Fruit fly (Drosophila melanogaster): ENCODE results near the gene eEF1gamma.

The eEF1gamma gene

dm6 chr3R:29207012-29207656, 12.8 kb upstream of the eEF1gamma start (continued):
- TF ChIP-seq CG18599 (GFP tag; optimal IDR thresholded peaks at IDR 0.05) (peak; percentile 62), CG11085 (GFP tag; IDR thresholded peaks at IDR 0.05) (peak; percentile 63), CG10147 (GFP tag; optimal IDR thresholded peaks at IDR 0.05) (peak; percentile 32), CG15696 (tag; optimal IDR thresholded peaks at IDR 0.05) (peak; percentile 37), CG10462 (GFP tag; optimal IDR thresholded peaks at IDR 0.05) (no peak), Abd-B (GFP tag; optimal IDR thresholded peaks at IDR 0.05) (peak; percentile 75), fd3F (GFP tag; optimal IDR thresholded peaks at IDR 0.05) (peak; percentile 80), crol (GFP tag; IDR thresholded peaks at IDR 0.05) (peak; percentile 44), CG13624 (GFP tag; optimal IDR thresholded peaks at IDR 0.05) (no peak), lbe (GFP tag; optimal IDR thresholded peaks at IDR 0.05) (peak; percentile 75), CG10274 (GFP tag; optimal IDR thresholded peaks at IDR 0.05) (peak; percentile 23), CG1647 (GFP tag; optimal IDR thresholded peaks at IDR 0.05) (no peak), Mrtf (GFP tag; IDR thresholded peaks at IDR 0.05) (peak; percentile 78), Atf-2 (GFP tag; optimal IDR thresholded peaks at IDR 0.05) (no peak), slbo (GFP tag; IDR thresholded peaks at IDR 0.05) (peak; percentile 80), CG6765 (GFP tag; optimal IDR thresholded peaks at IDR 0.05) (no peak), CG10209 (GFP tag; optimal IDR thresholded peaks at IDR 0.05) (peak; percentile 44), CG10654 (GFP tag; optimal IDR thresholded peaks at IDR 0.05) (peak; percentile 32), CG12155 (GFP tag; optimal IDR thresholded peaks at IDR 0.05) (peak; percentile 20), Nf-YA (GFP tag; IDR thresholded peaks at IDR 0.05) (0 out of 2 replicates have a peak, but pooled peaks have one; percentile 12), maf-S (GFP tag; optimal IDR thresholded peaks at IDR 0.05) (no peak), grau (tag; optimal IDR thresholded peaks at IDR 0.05) (peak; percentile 91), inv (GFP tag; IDR thresholded peaks at IDR 0.05; ENCODE audit: partially characterized antibody) (no peak), CG7271 (tag; optimal IDR thresholded peaks at IDR 0.05) (no peak), CG4282 (GFP tag; optimal IDR thresholded peaks at IDR 0.05) (no peak), Jarid2 (GFP tag; optimal IDR thresholded peaks at IDR 0.05) (no peak), nmo (GFP tag; optimal IDR thresholded peaks at IDR 0.05) (peak; percentile 64), tin (GFP tag; optimal IDR thresholded peaks at IDR 0.05) (peak; percentile 43), fd102C (GFP tag; optimal IDR thresholded peaks at IDR 0.05) (no peak), ro (GFP tag; IDR thresholded peaks at IDR 0.05) (no peak), Gug (GFP tag; IDR thresholded peaks at IDR 0.05) (peak; percentile 72; the same call in 3 of the 4 replicates), Atf3 (GFP tag; optimal IDR thresholded peaks at IDR 0.05) (no peak), unpg (GFP tag; optimal IDR thresholded peaks at IDR 0.05) (peak; percentile 72), ranshi (GFP tag; IDR thresholded peaks at IDR 0.05) (peak; percentile 78), tio (GFP tag; optimal IDR thresholded peaks at IDR 0.05) (peak; percentile 23), grn (GFP tag; optimal IDR thresholded peaks at IDR 0.05) (peak; percentile 2), Hmx (GFP tag; optimal IDR thresholded peaks at IDR 0.05) (no peak), CG6272 (GFP tag; IDR thresholded peaks at IDR 0.05) (peak; percentile 40; the same call in 1 of the 2 replicates), Blimp-1 (GFP tag; optimal IDR thresholded peaks at IDR 0.05) (peak; percentile 47), CG12071 (GFP tag; optimal IDR thresholded peaks at IDR 0.05) (peak; percentile 40), otp (GFP tag; IDR thresholded peaks at IDR 0.05) (peak; percentile 63; the same call in 1 of the 3 replicates), BtbVII (GFP tag; optimal IDR thresholded peaks at IDR 0.05) (peak; percentile 54), Dad (GFP tag; optimal IDR thresholded peaks at IDR 0.05) (no peak), CG17361 (GFP tag; IDR thresholded peaks at IDR 0.05) (peak; percentile 25; the same call in 1 of the 3 replicates), CG15479 (GFP tag; optimal IDR thresholded peaks at IDR 0.05) (no peak), ac (GFP tag; optimal IDR thresholded peaks at IDR 0.05) (no peak), CG4730 (GFP tag; IDR thresholded peaks at IDR 0.05) (peak; percentile 69), CG4424 (GFP tag; optimal IDR thresholded peaks at IDR 0.05) (peak; percentile 54), vvl (GFP tag; IDR thresholded peaks at IDR 0.05) (peak; percentile 82), HLH3B (GFP tag; IDR thresholded peaks at IDR 0.05) (peak; percentile 73; the same call in 1 of the 2 replicates)

Data from whole organism, embryonic.